Fruit fly (Drosophila melanogaster): ENCODE data around the gene Fancd2.

Gene Fancd2

DNA sequence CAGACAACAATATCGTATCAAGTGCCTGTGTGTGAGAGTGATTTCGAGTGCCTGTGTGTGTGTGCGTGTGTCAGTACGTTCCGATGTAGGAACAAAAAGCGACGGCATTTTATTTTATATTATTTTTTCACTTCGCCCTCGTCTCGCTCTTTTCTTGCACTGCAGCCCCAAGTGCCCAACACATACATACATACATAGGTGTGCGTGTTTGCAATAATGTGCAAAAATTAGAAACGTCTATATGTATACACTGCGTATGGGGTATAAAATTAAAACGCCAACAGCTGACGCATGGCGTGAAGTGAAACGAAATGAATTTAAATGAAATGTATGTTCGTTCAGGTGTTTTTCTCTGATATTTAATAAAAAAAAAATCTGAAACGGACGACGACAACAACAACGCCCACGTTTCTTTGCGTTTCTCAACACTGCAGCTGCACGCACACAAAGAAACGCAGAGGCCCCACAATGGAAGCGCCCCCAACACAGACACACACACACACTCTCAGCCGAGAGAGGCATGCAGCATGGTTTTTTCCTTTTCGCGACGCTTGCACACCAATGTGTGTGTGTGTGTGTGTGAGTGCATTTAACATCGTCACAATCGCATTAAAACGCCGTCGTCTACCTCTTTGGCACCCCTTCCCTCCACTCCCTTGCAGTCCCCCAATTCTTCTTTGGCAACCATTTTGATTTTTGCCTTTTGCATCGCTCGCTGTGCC is 32.1 kb downstream of the Fancd2 start:
- TF ChIP-seq tj (GFP tag; optimal IDR thresholded peaks at IDR 0.05) (peak; percentile 60), CG14711 (tag; optimal IDR thresholded peaks at IDR 0.05) (peak; percentile 31), Hr96 (GFP tag; optimal IDR thresholded peaks at IDR 0.05) (no peak), Mnt (GFP tag; optimal IDR thresholded peaks at IDR 0.05) (peak; percentile 58), CG5204 (GFP tag; optimal IDR thresholded peaks at IDR 0.05) (peak; percentile 73), CG12768 (GFP tag; optimal IDR thresholded peaks at IDR 0.05) (peak; percentile 44), CG7045 (GFP tag; optimal IDR thresholded peaks at IDR 0.05) (peak; percentile 38), pad (GFP tag; optimal IDR thresholded peaks at IDR 0.05) (peak; percentile 40), CG33017 (tag; optimal IDR thresholded peaks at IDR 0.05) (peak; percentile 37), cic (GFP tag; optimal IDR thresholded peaks at IDR 0.05) (peak; percentile 36), cnc (optimal IDR thresholded peaks at IDR 0.05) (no peak), ovo (GFP tag; optimal IDR thresholded peaks at IDR 0.05) (peak; percentile 20), CG11617 (GFP tag; optimal IDR thresholded peaks at IDR 0.05) (peak; percentile 75), toe (GFP tag; optimal IDR thresholded peaks at IDR 0.05) (peak; percentile 72), kay (GFP tag; ENCODE audit: borderline replicate concordance) (peak; percentile 99), CG1620 (GFP tag; optimal IDR thresholded peaks at IDR 0.05) (peak; percentile 24), CG7101 (tag; optimal IDR thresholded peaks at IDR 0.05) (peak; percentile 28), Crg-1 (GFP tag; optimal IDR thresholded peaks at IDR 0.05) (peak; percentile 59), Clk (GFP tag; optimal IDR thresholded peaks at IDR 0.05) (no peak), bab1 (GFP tag; optimal IDR thresholded peaks at IDR 0.05) (no peak)

DNA sequence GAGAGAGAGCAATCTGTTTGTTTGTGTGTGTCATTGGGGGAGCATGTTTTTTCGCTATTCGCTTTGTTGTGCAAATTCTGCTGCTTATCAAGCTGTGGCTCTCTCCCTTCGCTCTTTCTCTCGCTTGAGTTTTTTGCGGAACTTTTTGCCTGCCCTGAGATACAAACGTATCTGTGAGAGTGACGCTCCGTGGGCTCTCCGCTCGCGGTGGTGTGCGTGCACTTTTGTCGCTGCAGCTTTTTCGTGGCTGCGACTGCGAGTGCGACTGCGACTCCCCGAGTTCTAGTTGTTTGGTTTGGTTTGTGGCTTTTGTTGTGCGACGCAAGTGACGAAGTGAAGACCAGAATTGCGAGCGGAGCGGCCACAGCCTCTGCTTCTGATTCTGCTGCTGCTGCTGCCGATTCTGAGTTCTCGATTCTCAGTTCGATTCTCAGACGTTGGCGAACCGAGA is 33.3 kb downstream of the Fancd2 start:
- TF ChIP-seq pad (GFP tag; optimal IDR thresholded peaks at IDR 0.05) (no peak), Hr96 (GFP tag; optimal IDR thresholded peaks at IDR 0.05) (peak; percentile 23), CG1620 (GFP tag; optimal IDR thresholded peaks at IDR 0.05) (no peak), CG5204 (GFP tag; optimal IDR thresholded peaks at IDR 0.05) (no peak), CG14711 (tag; optimal IDR thresholded peaks at IDR 0.05) (peak; percentile 50), cnc (optimal IDR thresholded peaks at IDR 0.05) (no peak), Crg-1 (GFP tag; optimal IDR thresholded peaks at IDR 0.05) (no peak), CG33017 (tag; optimal IDR thresholded peaks at IDR 0.05) (peak; percentile 66), bab1 (GFP tag; optimal IDR thresholded peaks at IDR 0.05) (peak; percentile 98), toe (GFP tag; optimal IDR thresholded peaks at IDR 0.05) (peak; percentile 62), CG12768 (GFP tag; optimal IDR thresholded peaks at IDR 0.05) (peak; percentile 80), kay (GFP tag; ENCODE audit: borderline replicate concordance) (peak; percentile 96), ovo (GFP tag; optimal IDR thresholded peaks at IDR 0.05) (peak; percentile 60), tj (GFP tag; optimal IDR thresholded peaks at IDR 0.05) (peak; percentile 73), Clk (GFP tag; optimal IDR thresholded peaks at IDR 0.05) (peak; percentile 72), cic (GFP tag; optimal IDR thresholded peaks at IDR 0.05) (peak; percentile 92), CG7045 (GFP tag; optimal IDR thresholded peaks at IDR 0.05) (peak; percentile 31), CG7101 (tag; optimal IDR thresholded peaks at IDR 0.05) (peak; percentile 22), Mnt (GFP tag; optimal IDR thresholded peaks at IDR 0.05) (peak; percentile 74)

DNA sequence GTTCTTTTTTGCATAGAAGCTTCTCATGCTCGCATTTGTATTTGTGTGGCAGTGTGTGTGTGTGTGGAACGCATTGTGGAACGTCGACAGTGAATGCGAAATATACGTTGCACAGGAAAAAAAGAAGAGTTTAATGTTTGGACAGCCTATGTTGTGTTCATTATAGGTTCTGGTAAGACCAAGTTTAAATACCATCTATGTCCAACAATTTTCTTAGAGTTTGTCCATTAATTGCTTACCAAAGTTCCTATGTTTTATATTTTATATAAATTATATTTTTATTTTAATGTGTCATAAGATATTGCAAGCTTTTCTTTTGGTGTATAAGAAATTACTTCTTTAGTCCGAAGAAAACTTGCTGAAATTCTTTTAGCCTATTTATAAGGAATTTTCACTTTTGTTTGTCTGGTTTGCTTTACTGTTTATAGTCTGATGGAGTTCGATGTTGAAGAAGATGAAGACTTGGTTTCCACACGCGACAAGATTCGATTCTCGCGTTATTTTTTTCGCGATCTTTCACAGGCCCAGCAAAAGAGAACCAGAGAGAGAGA is 33.8 kb downstream of the Fancd2 start:
- TF ChIP-seq bab1 (GFP tag; optimal IDR thresholded peaks at IDR 0.05): no peak
- TF ChIP-seq CG7045 (GFP tag; optimal IDR thresholded peaks at IDR 0.05): peak; percentile 71
- no peak for TF ChIP-seq toe (GFP tag; optimal IDR thresholded peaks at IDR 0.05)
- peak; percentile 76 for TF ChIP-seq CG7101 (tag; optimal IDR thresholded peaks at IDR 0.05)
- peak; percentile 76 for TF ChIP-seq CG33017 (tag; optimal IDR thresholded peaks at IDR 0.05)
- no peak for TF ChIP-seq Mnt (GFP tag; optimal IDR thresholded peaks at IDR 0.05)
- TF ChIP-seq CG11617 (GFP tag; optimal IDR thresholded peaks at IDR 0.05): peak; percentile 52
- no peak for TF ChIP-seq CG5204 (GFP tag; optimal IDR thresholded peaks at IDR 0.05)
- TF ChIP-seq kay (GFP tag; ENCODE audit: borderline replicate concordance): no peak
- no peak for TF ChIP-seq Crg-1 (GFP tag; optimal IDR thresholded peaks at IDR 0.05)
- no peak for TF ChIP-seq Clk (GFP tag; optimal IDR thresholded peaks at IDR 0.05)
- peak; percentile 64 for TF ChIP-seq CG14711 (tag; optimal IDR thresholded peaks at IDR 0.05)
- TF ChIP-seq cic (GFP tag; optimal IDR thresholded peaks at IDR 0.05): no peak
- TF ChIP-seq Hr96 (GFP tag; optimal IDR thresholded peaks at IDR 0.05): no peak
- no peak for TF ChIP-seq CG1620 (GFP tag; optimal IDR thresholded peaks at IDR 0.05)
- TF ChIP-seq cnc (optimal IDR thresholded peaks at IDR 0.05): no peak
- no peak for TF ChIP-seq ovo (GFP tag; optimal IDR thresholded peaks at IDR 0.05)
- no peak for TF ChIP-seq tj (GFP tag; optimal IDR thresholded peaks at IDR 0.05)
- TF ChIP-seq pad (GFP tag; optimal IDR thresholded peaks at IDR 0.05): peak; percentile 24
- TF ChIP-seq CG12768 (GFP tag; optimal IDR thresholded peaks at IDR 0.05): peak; percentile 37

DNA sequence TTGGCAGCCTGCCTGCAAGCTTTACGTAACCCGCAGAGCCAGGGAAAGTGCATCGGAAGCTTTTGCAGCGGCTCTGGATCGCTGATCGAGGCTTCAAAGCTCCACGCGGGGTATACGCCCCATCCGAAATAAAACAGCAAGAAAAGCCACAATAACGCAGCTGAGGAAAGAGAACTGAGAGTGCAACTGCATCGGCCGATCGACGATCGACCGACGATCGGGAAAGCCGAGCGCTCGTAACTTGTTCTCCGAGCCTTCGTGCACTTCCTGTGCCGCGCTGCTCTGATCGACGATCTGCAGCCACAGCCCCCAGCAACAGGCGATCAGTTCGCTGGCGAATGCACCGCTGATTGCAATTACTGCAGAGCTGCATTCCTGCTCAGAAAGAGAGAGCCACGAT is 36.0 kb downstream of the Fancd2 start:
- no peak for TF ChIP-seq CG7045 (GFP tag; optimal IDR thresholded peaks at IDR 0.05)
- peak; percentile 67 for TF ChIP-seq CG12768 (GFP tag; optimal IDR thresholded peaks at IDR 0.05)
- TF ChIP-seq Hr96 (GFP tag; optimal IDR thresholded peaks at IDR 0.05): peak; percentile 18
- no peak for TF ChIP-seq CG14711 (tag; optimal IDR thresholded peaks at IDR 0.05)
- TF ChIP-seq cic (GFP tag; optimal IDR thresholded peaks at IDR 0.05): peak; percentile 80
- TF ChIP-seq Crg-1 (GFP tag; optimal IDR thresholded peaks at IDR 0.05): no peak
- peak; percentile 32 for TF ChIP-seq CG7101 (tag; optimal IDR thresholded peaks at IDR 0.05)
- TF ChIP-seq pad (GFP tag; optimal IDR thresholded peaks at IDR 0.05): no peak
- TF ChIP-seq cnc (optimal IDR thresholded peaks at IDR 0.05): no peak
- peak; percentile 49 for TF ChIP-seq Clk (GFP tag; optimal IDR thresholded peaks at IDR 0.05)
- peak; percentile 16 for TF ChIP-seq Mnt (GFP tag; optimal IDR thresholded peaks at IDR 0.05)
- peak; percentile 48 for TF ChIP-seq bab1 (GFP tag; optimal IDR thresholded peaks at IDR 0.05)
- peak; percentile 44 for TF ChIP-seq ovo (GFP tag; optimal IDR thresholded peaks at IDR 0.05)
- peak; percentile 29 for TF ChIP-seq CG1620 (GFP tag; optimal IDR thresholded peaks at IDR 0.05)
- peak; percentile 96 for TF ChIP-seq kay (GFP tag; ENCODE audit: borderline replicate concordance)
- TF ChIP-seq CG33017 (tag; optimal IDR thresholded peaks at IDR 0.05): peak; percentile 65
- peak; percentile 18 for TF ChIP-seq toe (GFP tag; optimal IDR thresholded peaks at IDR 0.05)
- peak; percentile 55 for TF ChIP-seq tj (GFP tag; optimal IDR thresholded peaks at IDR 0.05)
- no peak for TF ChIP-seq CG5204 (GFP tag; optimal IDR thresholded peaks at IDR 0.05)
- TF ChIP-seq CG11617 (GFP tag; optimal IDR thresholded peaks at IDR 0.05): peak; percentile 36
